Worm (Caenorhabditis elegans): Measurements from ENCODE around the gene K07D4.6.

Gene K07D4.6

ce11 chrII:4042696-4043095, 24.2 kb upstream of the K07D4.6 start:
- TF ChIP-seq lsy-2 (tag; optimal IDR thresholded peaks at IDR 0.05) (peak in 1 of 2 experiments; percentile 2), ZK546.5 (tag; optimal IDR thresholded peaks at IDR 0.05) (no peak)

ce11 chrII:4040066-4040465, 21.5 kb upstream of the K07D4.6 start:
- TF ChIP-seq lin-11 (tag; optimal IDR thresholded peaks at IDR 0.05) (no peak), F13H6.1 (tag; optimal IDR thresholded peaks at IDR 0.05) (no peak), sem-4 (tag; optimal IDR thresholded peaks at IDR 0.05) (no peak), lsy-2 (tag; optimal IDR thresholded peaks at IDR 0.05) (no peak), C34F6.9 (tag; optimal IDR thresholded peaks at IDR 0.05) (no peak), dmd-4 (tag; optimal IDR thresholded peaks at IDR 0.05) (no peak), R02D3.7 (tag; optimal IDR thresholded peaks at IDR 0.05) (no peak), nhr-12 (tag; optimal IDR thresholded peaks at IDR 0.05) (no peak), ztf-11 (tag; optimal IDR thresholded peaks at IDR 0.05) (no peak), sma-9 (GFP tag; optimal IDR thresholded peaks at IDR 0.05) (no peak), sma-9 (tag; optimal IDR thresholded peaks at IDR 0.05) (no peak), nhr-23 (tag; optimal IDR thresholded peaks at IDR 0.05) (no peak)

ce11 chrII:4038541-4038940, 20.0 kb upstream of the K07D4.6 start, which contains the start of gene pqn-48:
Gene pqn-48, plus strand, starts transcription at chrII:4038884.
- peak; percentile 52 for TF ChIP-seq nhr-129 (tag; optimal IDR thresholded peaks at IDR 0.05)
- no peak for TF ChIP-seq elt-1 (tag; optimal IDR thresholded peaks at IDR 0.05)
- TF ChIP-seq F13H6.1 (tag; optimal IDR thresholded peaks at IDR 0.05), result peak; percentile 11

ce11 chrII:4032293-4032692, 13.8 kb upstream of the K07D4.6 start, which contains the start of gene K07D4.4:
Gene K07D4.4, minus strand, starts transcription at chrII:4032393.
- TF ChIP-seq nhr-129 (tag; optimal IDR thresholded peaks at IDR 0.05) (no peak), fos-1 (tag; optimal IDR thresholded peaks at IDR 0.05) (no peak), dmd-4 (tag; optimal IDR thresholded peaks at IDR 0.05) (no peak), sma-9 (GFP tag; optimal IDR thresholded peaks at IDR 0.05) (no peak), sma-9 (tag; optimal IDR thresholded peaks at IDR 0.05) (no peak), nhr-11 (tag; optimal IDR thresholded peaks at IDR 0.05) (no peak), alr-1 (tag; optimal IDR thresholded peaks at IDR 0.05) (no peak), mdl-1 (tag; optimal IDR thresholded peaks at IDR 0.05) (no peak), nhr-237 (tag; optimal IDR thresholded peaks at IDR 0.05) (no peak), ztf-1 (GFP tag; conservative IDR thresholded peaks at IDR 0.05) (no peak), crh-2 (tag; optimal IDR thresholded peaks at IDR 0.05) (no peak), ztf-11 (tag; optimal IDR thresholded peaks at IDR 0.05) (no peak), lin-11 (tag; optimal IDR thresholded peaks at IDR 0.05) (no peak), nhr-10 (tag; optimal IDR thresholded peaks at IDR 0.05) (no peak), sma-3 (GFP tag; optimal IDR thresholded peaks at IDR 0.05) (no peak), mbf-1 (tag; optimal IDR thresholded peaks at IDR 0.05) (no peak), elt-3 (tag; optimal IDR thresholded peaks at IDR 0.05) (no peak), skn-1 (tag; optimal IDR thresholded peaks at IDR 0.05) (no peak), zag-1 (tag; optimal IDR thresholded peaks at IDR 0.05) (no peak)

ce11 chrII:4028276-4028675, 9.8 kb upstream of the K07D4.6 start, which contains the start of gene K07D4.9:
Gene K07D4.9, plus strand, starts transcription at chrII:4028576.
- TF ChIP-seq aly-2 (tag; optimal IDR thresholded peaks at IDR 0.05) (no peak), unc-55 (GFP tag; optimal IDR thresholded peaks at IDR 0.05) (no peak), fos-1 (tag; optimal IDR thresholded peaks at IDR 0.05) (no peak), nhr-129 (tag; optimal IDR thresholded peaks at IDR 0.05) (no peak), lin-39 (tag; optimal IDR thresholded peaks at IDR 0.05) (no peak), nhr-237 (tag; optimal IDR thresholded peaks at IDR 0.05) (no peak), lsy-2 (tag; optimal IDR thresholded peaks at IDR 0.05) (no peak), ceh-16 (tag; optimal IDR thresholded peaks at IDR 0.05) (no peak), ztf-1 (GFP tag; conservative IDR thresholded peaks at IDR 0.05) (no peak), lin-11 (tag; optimal IDR thresholded peaks at IDR 0.05) (no peak), snpc-4 (tag; optimal IDR thresholded peaks at IDR 0.05) (no peak), mbf-1 (tag; optimal IDR thresholded peaks at IDR 0.05) (no peak), ceh-82 (tag; optimal IDR thresholded peaks at IDR 0.05) (no peak), C34F6.9 (tag; optimal IDR thresholded peaks at IDR 0.05) (no peak), sma-3 (GFP tag; optimal IDR thresholded peaks at IDR 0.05) (no peak), skn-1 (tag; optimal IDR thresholded peaks at IDR 0.05) (no peak), unc-62 (GFP tag; optimal IDR thresholded peaks at IDR 0.05) (no peak), Y55F3AM.14 (GFP tag; optimal IDR thresholded peaks at IDR 0.05) (no peak)
